Fruit fly (Drosophila melanogaster) whole organism, wandering third instar larva: ENCODE data around the gene CG13047.

Experiments
- OdsH ChIP-seq: fragments of 200-800 bp; sonication (Bioruptor generic); optimal IDR thresholded peaks from 2 replicates; lab custom pipeline; 2016; ENCODE audit warnings: missing biosample characterization, mild to moderate bottlenecking, missing genetic modification characterization
- foxo ChIP-seq, 2 experiments: fragments of 200-800 bp; sonication (Bioruptor generic); optimal IDR thresholded peaks; 2 replicates in 1 of 2; 3 replicates in 1 of 2; lab custom pipeline; 2016 to 2017; ENCODE audit warnings: missing biosample characterization in 2 of 2, missing genetic modification characterization in 2 of 2
- h ChIP-seq: fragments of 200-800 bp; sonication (Bioruptor generic); optimal IDR thresholded peaks from 3 replicates; lab custom pipeline; 2016; ENCODE audit warnings: missing biosample characterization, mild to moderate bottlenecking, missing genetic modification characterization
- jim ChIP-seq: fragments of 175-275, 200-325 bp; sonication (Bioruptor generic); optimal IDR thresholded peaks from 2 replicates; lab custom pipeline; 2016; ENCODE audit warnings: missing biosample characterization, mild to moderate bottlenecking, missing genetic modification characterization
- psq ChIP-seq: fragments of 200-800 bp; sonication (Bioruptor generic); optimal IDR thresholded peaks from 3 replicates; lab custom pipeline; 2017; ENCODE audit warnings: missing biosample characterization, mild to moderate bottlenecking, missing genetic modification characterization, moderate library complexity
- sv ChIP-seq: fragments of 200-800 bp; sonication (Bioruptor generic); optimal IDR thresholded peaks from 3 replicates; lab custom pipeline; 2016; ENCODE audit warnings: missing biosample characterization, missing genetic modification characterization
- woc ChIP-seq: sonication (Bioruptor generic); optimal IDR thresholded peaks from 2 replicates; lab custom pipeline; 2016; ENCODE audit warnings: missing biosample characterization, mild to moderate bottlenecking, missing genetic modification characterization

DNA sequence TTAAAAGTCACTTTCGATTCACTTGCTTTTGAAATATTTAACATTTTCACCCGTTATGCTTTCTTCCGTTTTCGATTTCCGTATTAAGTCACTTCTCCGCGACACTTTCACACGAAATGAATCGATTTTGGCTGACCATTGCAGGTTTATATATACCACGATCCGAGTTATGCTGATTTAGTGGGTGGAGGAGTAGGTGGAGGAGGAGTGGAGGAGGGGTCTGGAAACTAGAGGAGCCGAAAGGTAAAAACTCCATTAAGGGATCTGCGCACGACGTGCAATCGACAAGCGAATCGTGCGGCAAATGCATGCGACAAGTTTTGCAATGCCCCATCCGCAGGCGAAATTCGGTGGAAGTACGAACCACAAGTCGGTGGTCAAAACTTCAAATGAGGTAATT, 5.7 kb upstream of the CG13047 start, which contains the start of gene CG13045:
- TF ChIP-seq jim (no peak), woc (GFP tag; lab: Kevin White, UChicago) (no peak), sv (GFP tag; lab: Kevin White, UChicago) (no peak), OdsH (GFP tag; lab: Kevin White, UChicago) (no peak), foxo (GFP tag; optimal IDR thresholded peaks at IDR 0.05; lab: Kevin White, UChicago) (no peak), psq (GFP tag; lab: Kevin White, UChicago) (no peak), h (GFP tag; lab: Kevin White, UChicago) (no peak)
